Worm (Caenorhabditis elegans) whole organism, L1 larva: ENCODE measurements around the gene smut-1.

Experiments
- C16A3.4 ChIP-seq: fragments of 150-350 bp; optimal IDR thresholded peaks from 2 replicates; lab custom pipeline; 2014; ENCODE audit warnings: missing biosample characterization, missing genetic modification characterization
- C34B4.2 ChIP-seq: sonication (generic microtip); optimal IDR thresholded peaks from 2 replicates; lab custom pipeline; 2017; ENCODE audit warnings: mild to moderate bottlenecking, missing genetic modification characterization, missing compliant biosample characterization
- F16B12.6 ChIP-seq: fragments of 150-350 bp; optimal IDR thresholded peaks from 2 replicates; lab custom pipeline; 2014; ENCODE audit warnings: missing biosample characterization, missing genetic modification characterization
- Y116A8C.19 ChIP-seq: sonication (generic microtip); optimal IDR thresholded peaks from 2 replicates; lab custom pipeline; 2016; ENCODE audit warnings: missing compliant biosample characterization, missing genetic modification characterization, borderline replicate concordance
- aha-1 ChIP-seq: fragments of 150-350 bp; optimal IDR thresholded peaks from 2 replicates; lab custom pipeline; 2014; ENCODE audit warnings: missing biosample characterization, missing genetic modification characterization
- alr-1 ChIP-seq: fragments of 200-800 bp; sonication (Bioruptor generic); optimal IDR thresholded peaks from 2 replicates; lab custom pipeline; 2018; ENCODE audit warnings: borderline replicate concordance, mild to moderate bottlenecking, missing genetic modification characterization, missing compliant biosample characterization
- ama-1 ChIP-seq: fragments of 150-350 bp; optimal IDR thresholded peaks from 2 replicates; lab custom pipeline; 2014
- ceh-63 ChIP-seq: fragments of 200-800 bp; sonication (Bioruptor generic); optimal IDR thresholded peaks from 2 replicates; lab custom pipeline; 2018; ENCODE audit warnings: mild to moderate bottlenecking, missing genetic modification characterization, missing compliant biosample characterization
- ceh-8 ChIP-seq: fragments of 200-800 bp; sonication (Bioruptor generic); optimal IDR thresholded peaks from 2 replicates; lab custom pipeline; 2018; ENCODE audit warnings: mild to moderate bottlenecking, missing genetic modification characterization, moderate library complexity, missing compliant biosample characterization
- ceh-88 ChIP-seq: fragments of 200-800 bp; sonication (Bioruptor generic); IDR thresholded peaks from 2 replicates; pipeline ENCODE4 v1.3.6; 2022; ENCODE audit warnings: missing genetic modification characterization, missing compliant biosample characterization
- ceh-90 ChIP-seq: sonication (generic microtip); optimal IDR thresholded peaks from 2 replicates; lab custom pipeline; 2016; ENCODE audit warnings: missing genetic modification characterization, missing compliant biosample characterization
- ces-1 ChIP-seq: fragments of 150-350 bp; optimal IDR thresholded peaks from 2 replicates; lab custom pipeline; 2014; ENCODE audit warnings: missing biosample characterization, missing genetic modification reagents, missing genetic modification characterization
- dpl-1 ChIP-seq, 3 experiments: fragments of 150-350 bp in 2 of 3; sonication (generic microtip) in 1 of 3; optimal IDR thresholded peaks; 2 replicates each; lab custom pipeline; 2014 to 2017; ENCODE audit warnings: missing biosample characterization in 3 of 3, missing genetic modification characterization in 3 of 3, missing genetic modification reagents in 3 of 3
- dsc-1 ChIP-seq: sonication (generic microtip); optimal IDR thresholded peaks from 2 replicates; lab custom pipeline; 2016; ENCODE audit warnings: mild to moderate bottlenecking, missing genetic modification characterization, missing compliant biosample characterization
- efl-3 ChIP-seq: fragments of 200-800 bp; sonication (Bioruptor generic); optimal IDR thresholded peaks from 2 replicates; lab custom pipeline; 2018; ENCODE audit warnings: mild to moderate bottlenecking, missing genetic modification characterization, missing compliant biosample characterization
- egl-13 ChIP-seq: sonication (generic microtip); optimal IDR thresholded peaks from 2 replicates; lab custom pipeline; 2016; ENCODE audit warnings: missing genotype, missing genetic modification reagents, missing genetic modification characterization, missing compliant biosample characterization
- egl-27 ChIP-seq, 2 experiments: fragments of 150-350 bp in 1 of 2; sonication (generic microtip); optimal IDR thresholded peaks; 3 replicates each; lab custom pipeline; 2017 to 2018; ENCODE audit warnings: missing biosample characterization in 2 of 2, missing genetic modification characterization in 2 of 2, missing genetic modification reagents in 2 of 2
- elt-2 ChIP-seq: sonication (generic microtip); optimal IDR thresholded peaks from 2 replicates; lab custom pipeline; 2016; ENCODE audit warnings: missing genetic modification characterization, mild to moderate bottlenecking, inconsistent platforms, missing compliant biosample characterization, missing genetic modification reagents
- ets-5 ChIP-seq: fragments of 200-800 bp; sonication (Bioruptor generic); IDR thresholded peaks from 2 replicates; pipeline ENCODE4 v1.3.6; 2022; ENCODE audit warnings: missing genetic modification characterization, missing compliant biosample characterization
- fkh-10 ChIP-seq: sonication (generic microtip); optimal IDR thresholded peaks from 2 replicates; lab custom pipeline; 2017; ENCODE audit warnings: missing biosample characterization, missing genetic modification reagents, missing genetic modification characterization
- fkh-4 ChIP-seq: sonication (generic microtip); optimal IDR thresholded peaks from 2 replicates; lab custom pipeline; 2016; ENCODE audit warnings: missing compliant biosample characterization, missing genetic modification characterization, borderline replicate concordance
- hlh-4 ChIP-seq: sonication (generic microtip); optimal IDR thresholded peaks from 2 replicates; lab custom pipeline; 2016; ENCODE audit warnings: mild to moderate bottlenecking, missing genetic modification characterization, missing compliant biosample characterization
- hpl-2 ChIP-seq: fragments of 150-350 bp; optimal IDR thresholded peaks from 2 replicates; lab custom pipeline; 2014; ENCODE audit warnings: missing biosample characterization, missing genetic modification reagents, missing genetic modification characterization
- irx-1 ChIP-seq: sonication (generic microtip); optimal IDR thresholded peaks from 2 replicates; lab custom pipeline; 2016; ENCODE audit warnings: missing genetic modification characterization, missing compliant biosample characterization
- lin-14 ChIP-seq: fragments of 200-800 bp; sonication (Bioruptor generic); optimal IDR thresholded peaks from 2 replicates; lab custom pipeline; 2018; ENCODE audit warnings: mild to moderate bottlenecking, missing genetic modification characterization, moderate library complexity, missing compliant biosample characterization
- lin-15B ChIP-seq: fragments of 150-350 bp; sonication (generic microtip); optimal IDR thresholded peaks from 3 replicates; lab custom pipeline; 2014; ENCODE audit warnings: missing biosample characterization, missing genetic modification characterization
- lin-39 ChIP-seq: fragments of 150-350 bp; optimal IDR thresholded peaks from 2 replicates; lab custom pipeline; 2014; ENCODE audit warnings: missing biosample characterization, missing genetic modification reagents, missing genetic modification characterization
- lir-3 ChIP-seq: sonication (generic microtip); optimal IDR thresholded peaks from 2 replicates; lab custom pipeline; 2016; ENCODE audit warnings: mild to moderate bottlenecking, missing genetic modification characterization, moderate library complexity, missing compliant biosample characterization; ENCODE audit not compliant: poor library complexity
- mab-9 ChIP-seq: fragments of 200-800 bp; sonication (Bioruptor generic); IDR thresholded peaks from 2 replicates; pipeline ENCODE4 v1.3.6; 2022; ENCODE audit warnings: missing genetic modification reagents, missing genetic modification characterization, missing compliant biosample characterization
- mdl-1 ChIP-seq, 2 experiments: fragments of 150-350 bp; optimal IDR thresholded peaks; 2 replicates each; lab custom pipeline; 2014 to 2017; ENCODE audit warnings: missing biosample characterization in 2 of 2, missing genetic modification characterization in 2 of 2, inconsistent platforms in 1 of 2
- mef-2 ChIP-seq: fragments of 150-350 bp; optimal IDR thresholded peaks from 2 replicates; lab custom pipeline; 2014; ENCODE audit warnings: missing biosample characterization, missing genetic modification characterization
- nhr-12 ChIP-seq: sonication (generic microtip); optimal IDR thresholded peaks from 2 replicates; lab custom pipeline; 2017; ENCODE audit warnings: missing biosample characterization, missing genetic modification characterization
- nhr-19 ChIP-seq: fragments of 200-800 bp; sonication (Bioruptor generic); conservative IDR thresholded peaks from 2 replicates; pipeline ENCODE4 v1.3.6; 2022; ENCODE audit warnings: missing genetic modification characterization, missing compliant biosample characterization
- nhr-20 ChIP-seq: sonication (generic microtip); optimal IDR thresholded peaks from 2 replicates; lab custom pipeline; 2016; ENCODE audit warnings: mild to moderate bottlenecking, missing genetic modification characterization, missing compliant biosample characterization
- nhr-237 ChIP-seq: fragments of 150-350 bp; optimal IDR thresholded peaks from 2 replicates; lab custom pipeline; 2014; ENCODE audit warnings: missing biosample characterization, missing genetic modification characterization
- nhr-28 ChIP-seq: fragments of 150-350 bp; optimal IDR thresholded peaks from 2 replicates; lab custom pipeline; 2014; ENCODE audit warnings: missing biosample characterization, missing genetic modification characterization
- nhr-47 ChIP-seq: sonication (generic microtip); optimal IDR thresholded peaks from 2 replicates; lab custom pipeline; 2016; ENCODE audit warnings: mild to moderate bottlenecking, missing genetic modification characterization, moderate library complexity, missing compliant biosample characterization
- nhr-71 ChIP-seq: sonication (generic microtip); optimal IDR thresholded peaks from 2 replicates; lab custom pipeline; 2016; ENCODE audit warnings: mild to moderate bottlenecking, missing genetic modification characterization, moderate library complexity, missing compliant biosample characterization
- nhr-76 ChIP-seq: sonication (generic microtip); optimal IDR thresholded peaks from 2 replicates; lab custom pipeline; 2017; ENCODE audit warnings: missing biosample characterization, missing genetic modification characterization
- pag-3 ChIP-seq: sonication (generic microtip); optimal IDR thresholded peaks from 2 replicates; lab custom pipeline; 2017; ENCODE audit warnings: missing genetic modification characterization, mild to moderate bottlenecking, missing compliant biosample characterization, antibody characterized with exemption, borderline replicate concordance; ENCODE audit not compliant: insufficient read depth
- pax-3 ChIP-seq: fragments of 200-800 bp; sonication (Bioruptor generic); optimal IDR thresholded peaks from 2 replicates; lab custom pipeline; 2018; ENCODE audit warnings: mild to moderate bottlenecking, missing genetic modification characterization, moderate library complexity, missing compliant biosample characterization
- snu-23 ChIP-seq: sonication (generic microtip); optimal IDR thresholded peaks from 2 replicates; lab custom pipeline; 2016; ENCODE audit warnings: missing genetic modification characterization, missing compliant biosample characterization
- sox-4 ChIP-seq: sonication (generic microtip); optimal IDR thresholded peaks from 2 replicates; lab custom pipeline; 2016; ENCODE audit warnings: missing genetic modification characterization, missing compliant biosample characterization
- sptf-1 ChIP-seq: fragments of 150-350 bp; optimal IDR thresholded peaks from 2 replicates; lab custom pipeline; 2014; ENCODE audit warnings: missing biosample characterization, missing genetic modification characterization
- swsn-7 ChIP-seq: sonication (generic microtip); optimal IDR thresholded peaks from 2 replicates; lab custom pipeline; 2016; ENCODE audit warnings: missing genetic modification characterization, missing compliant biosample characterization
- unc-130 ChIP-seq: fragments of 150-350 bp; optimal IDR thresholded peaks from 2 replicates; lab custom pipeline; 2017; ENCODE audit warnings: missing biosample characterization, missing genetic modification characterization, inconsistent platforms
- unc-62 ChIP-seq: fragments of 150-350 bp; optimal IDR thresholded peaks from 2 replicates; lab custom pipeline; 2014; ENCODE audit warnings: missing biosample characterization, missing genetic modification reagents, missing genetic modification characterization
- unc-86 ChIP-seq: sonication (generic microtip); optimal IDR thresholded peaks from 2 replicates; lab custom pipeline; 2016; ENCODE audit warnings: missing genetic modification characterization, missing compliant biosample characterization
- vab-15 ChIP-seq: sonication (generic microtip); optimal IDR thresholded peaks from 2 replicates; lab custom pipeline; 2017; ENCODE audit warnings: missing genotype, mild to moderate bottlenecking, missing genetic modification characterization, missing compliant biosample characterization
- xbp-1 ChIP-seq: sonication (generic microtip); optimal IDR thresholded peaks from 2 replicates; lab custom pipeline; 2016; ENCODE audit warnings: missing genetic modification characterization, missing compliant biosample characterization
- zag-1 ChIP-seq: fragments of 150-350 bp; optimal IDR thresholded peaks from 2 replicates; lab custom pipeline; 2014; ENCODE audit warnings: missing biosample characterization, missing genetic modification characterization
- zip-4 ChIP-seq: fragments of 200-800 bp; sonication (Bioruptor generic); optimal IDR thresholded peaks from 2 replicates; lab custom pipeline; 2018; ENCODE audit warnings: mild to moderate bottlenecking, missing genetic modification characterization, moderate library complexity, missing compliant biosample characterization

Gene smut-1

DNA sequence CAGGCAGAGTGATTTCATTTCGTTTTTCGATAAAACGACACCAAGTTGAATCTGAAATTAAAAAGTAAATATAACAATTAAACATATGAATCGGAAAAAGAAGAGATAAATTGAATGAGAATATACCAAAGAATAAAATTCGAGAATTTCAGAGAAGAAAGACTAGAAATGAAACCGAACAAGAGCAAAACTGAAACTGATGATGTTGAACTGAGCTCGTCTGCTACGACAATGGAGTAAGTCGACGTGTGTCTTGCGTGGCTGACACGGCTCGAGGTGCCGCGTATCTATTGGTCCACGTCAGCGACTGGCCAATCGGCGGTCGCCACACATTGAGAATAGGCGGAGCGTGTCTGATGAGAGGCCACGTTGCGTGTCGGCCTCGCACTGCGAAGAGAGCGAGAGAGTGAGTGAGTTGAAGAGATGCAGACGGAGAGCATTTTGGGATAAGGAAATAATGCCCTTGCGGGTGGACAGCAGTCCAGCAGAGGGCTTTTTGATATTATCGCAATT is 3.6 kb downstream of the smut-1 start, which contains the start of gene crt-1 (continued):
- TF ChIP-seq ces-1 (GFP tag; lab: Kevin White, UChicago) (no peak), xbp-1 (tag; lab: Kevin White, UChicago) (peak; percentile 100), F16B12.6 (tag; lab: Kevin White, UChicago) (peak; percentile 62), zag-1 (tag; lab: Kevin White, UChicago) (no peak), irx-1 (tag; lab: Kevin White, UChicago) (peak; percentile 80), ceh-63 (no peak), alr-1 (tag; lab: Kevin White, UChicago) (no peak), Y116A8C.19 (tag; lab: Kevin White, UChicago) (no peak), zip-4 (GFP tag; lab: Kevin White, UChicago) (peak; percentile 87), unc-62 (GFP tag; lab: Kevin White, UChicago) (no peak), C16A3.4 (tag; lab: Kevin White, UChicago) (peak; percentile 79), nhr-28 (tag; lab: Kevin White, UChicago) (no peak), hlh-4 (no peak), ets-5 (no peak), egl-13 (peak; percentile 92), mef-2 (tag; lab: Kevin White, UChicago) (peak; percentile 67), C34B4.2 (tag; lab: Kevin White, UChicago) (no peak), pax-3 (tag; lab: Kevin White, UChicago) (peak; percentile 92), pag-3 (tag; lab: Kevin White, UChicago) (no peak), ama-1 (peak; percentile 53), dsc-1 (tag; lab: Kevin White, UChicago) (peak; percentile 94), hpl-2 (GFP tag; lab: Kevin White, UChicago) (peak; percentile 42), aha-1 (peak; percentile 44), snu-23 (peak; percentile 96), dpl-1 (GFP tag; optimal IDR thresholded peaks at IDR 0.05; lab: Kevin White, UChicago) (peak; percentile 79 to 83 (median 82)), nhr-76 (tag; lab: Kevin White, UChicago) (peak; percentile 71), lin-14 (GFP tag; lab: Kevin White, UChicago) (peak; percentile 98), ceh-90 (tag; lab: Kevin White, UChicago) (peak; percentile 30), nhr-237 (peak; percentile 73), sptf-1 (tag; lab: Kevin White, UChicago) (no peak), nhr-71 (tag; lab: Kevin White, UChicago) (peak; percentile 99), ceh-88 (GFP tag; lab: Robert Waterston, UW) (peak; percentile 44), ceh-8 (peak; percentile 88), lin-15B (peak; percentile 89), fkh-4 (peak; percentile 66), sox-4 (peak; percentile 80), lir-3 (peak; percentile 69), mdl-1 (tag; optimal IDR thresholded peaks at IDR 0.05; lab: Kevin White, UChicago) (peak; percentile 60 to 96)

DNA sequence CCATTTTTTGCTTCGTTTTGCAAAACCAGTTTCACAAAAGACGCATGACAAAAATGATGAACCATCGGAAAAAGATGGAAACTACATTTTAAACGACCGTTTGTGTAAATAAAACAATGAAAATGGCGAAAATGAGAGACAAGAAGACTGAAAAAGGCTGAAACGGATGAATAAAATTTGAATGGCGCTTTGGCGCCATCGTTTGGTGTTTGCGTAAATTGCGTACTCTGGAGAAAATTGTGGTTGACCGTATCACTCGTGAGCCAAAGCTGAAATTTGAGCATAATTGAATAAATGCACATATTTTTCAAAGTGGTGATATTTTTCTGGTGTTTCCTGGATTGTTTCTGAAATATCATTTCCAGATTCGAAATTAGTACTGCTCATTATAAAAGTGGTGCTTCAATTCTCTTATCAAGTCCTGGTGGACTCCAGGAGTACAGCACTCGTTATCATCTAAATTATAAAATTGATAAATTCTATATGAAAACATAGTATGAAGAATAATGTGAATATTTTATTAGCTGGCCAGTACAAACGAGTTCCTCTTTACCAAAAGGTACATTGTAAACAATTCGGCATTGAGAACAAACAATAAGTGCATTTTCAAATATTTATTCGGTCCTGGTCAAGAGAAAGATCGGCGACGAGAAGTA is 4.5 kb downstream of the smut-1 start:
- TF ChIP-seq unc-130 (tag; lab: Kevin White, UChicago) (no peak), nhr-12 (tag; lab: Kevin White, UChicago) (no peak), nhr-20 (tag; lab: Kevin White, UChicago) (no peak), unc-86 (no peak), fkh-10 (GFP tag; lab: Kevin White, UChicago) (no peak), efl-3 (GFP tag; lab: Kevin White, UChicago) (no peak), nhr-19 (no peak), nhr-47 (tag; lab: Kevin White, UChicago) (no peak), ceh-63 (no peak), vab-15 (no peak), nhr-237 (no peak), C34B4.2 (tag; lab: Kevin White, UChicago) (no peak), lin-39 (tag; lab: Kevin White, UChicago) (no peak), swsn-7 (no peak), elt-2 (tag; lab: Kevin White, UChicago) (peak; percentile 60), egl-27 (tag; optimal IDR thresholded peaks at IDR 0.05; lab: Kevin White, UChicago) (no peak), sox-4 (no peak), ceh-88 (GFP tag; lab: Robert Waterston, UW) (no peak), mab-9 (GFP tag; lab: Robert Waterston, UW) (no peak)
